Worm (Caenorhabditis elegans): ENCODE measurements around the gene slc-17.4.

ce11 chrIV:17316398-17316797, 24.9 kb upstream of the slc-17.4 start, which contains the start of gene C49C3.20:
- no peak for TF ChIP-seq nhr-237 (tag; optimal IDR thresholded peaks at IDR 0.05)
- no peak for TF ChIP-seq ama-1 (optimal IDR thresholded peaks at IDR 0.05)
- TF ChIP-seq nhr-129 (tag; optimal IDR thresholded peaks at IDR 0.05) = no peak
- no peak for TF ChIP-seq lsy-2 (tag; optimal IDR thresholded peaks at IDR 0.05)
- no peak for TF ChIP-seq unc-39 (tag; optimal IDR thresholded peaks at IDR 0.05)
- no peak for TF ChIP-seq nhr-77 (tag; optimal IDR thresholded peaks at IDR 0.05)
- TF ChIP-seq sem-4 (tag; optimal IDR thresholded peaks at IDR 0.05) = no peak
- TF ChIP-seq ZK546.5 (tag; optimal IDR thresholded peaks at IDR 0.05) = no peak
